Fruit fly (Drosophila melanogaster): ENCODE data around the gene CG7778.
A peak's percentile ranks its signal among the peaks of the same experiment; 100 is the strongest.

CG7778 gene

DNA sequence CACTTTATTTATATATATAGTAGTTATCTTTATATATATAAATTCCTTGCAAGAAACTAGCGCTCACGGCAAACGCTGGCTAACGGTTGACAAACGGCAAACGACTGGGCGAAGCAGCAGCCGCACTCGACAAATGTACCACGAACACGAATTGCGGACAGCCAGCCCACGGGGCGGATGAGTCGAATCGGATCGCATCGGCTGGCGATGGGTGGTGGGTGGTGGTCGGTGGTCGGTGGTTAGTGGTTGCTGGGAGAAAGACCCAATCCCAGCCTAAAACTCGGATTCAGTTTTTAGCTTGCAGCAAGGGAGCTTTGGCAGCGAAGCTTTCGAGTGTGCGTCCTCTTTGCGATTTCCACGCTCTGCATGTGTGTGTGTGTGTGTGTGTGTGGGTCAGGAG, 21.3 kb upstream of the CG7778 start, which contains the start of gene CG7781 (continued):
- TF ChIP-seq br (optimal IDR thresholded peaks at IDR 0.05): no peak
- no peak for TF ChIP-seq sima (GFP tag; optimal IDR thresholded peaks at IDR 0.05)
- no peak for TF ChIP-seq Hr78 (GFP tag; optimal IDR thresholded peaks at IDR 0.05)
- no peak for TF ChIP-seq Asciz (GFP tag; optimal IDR thresholded peaks at IDR 0.05)
- TF ChIP-seq Rfx (GFP tag; IDR thresholded peaks at IDR 0.05): 0 out of 2 replicates have a peak, but pooled peaks have one; percentile 19
- TF ChIP-seq CG8924 (tag; optimal IDR thresholded peaks at IDR 0.05): no peak
- TF ChIP-seq ci (GFP tag; IDR thresholded peaks at IDR 0.05): 0 out of 3 replicates have a peak, but pooled peaks have one; percentile 52
- 0 out of 2 replicates have a peak, but pooled peaks have one; percentile 11 for TF ChIP-seq wdn (GFP tag; IDR thresholded peaks at IDR 0.05)
- TF ChIP-seq Dfd (GFP tag; optimal IDR thresholded peaks at IDR 0.05): no peak
- TF ChIP-seq E2f1 (GFP tag; IDR thresholded peaks at IDR 0.05): 0 out of 2 replicates have a peak, but pooled peaks have one; percentile 19
- TF ChIP-seq Spps (tag; optimal IDR thresholded peaks at IDR 0.05): no peak
- no peak for TF ChIP-seq CHES-1-like (GFP tag; optimal IDR thresholded peaks at IDR 0.05)
- no peak for TF ChIP-seq zen (tag; optimal IDR thresholded peaks at IDR 0.05)
- no peak for TF ChIP-seq CG10431 (GFP tag; optimal IDR thresholded peaks at IDR 0.05)
- TF ChIP-seq CG1024 (GFP tag; IDR thresholded peaks at IDR 0.05): 0 out of 2 replicates have a peak, but pooled peaks have one; percentile 21
- TF ChIP-seq gfzf (GFP tag; optimal IDR thresholded peaks at IDR 0.05): no peak
- no peak for TF ChIP-seq tup (GFP tag; optimal IDR thresholded peaks at IDR 0.05)
- TF ChIP-seq CG6272 (GFP tag; IDR thresholded peaks at IDR 0.05): no peak
- TF ChIP-seq stc (GFP tag; IDR thresholded peaks at IDR 0.05): no peak

DNA sequence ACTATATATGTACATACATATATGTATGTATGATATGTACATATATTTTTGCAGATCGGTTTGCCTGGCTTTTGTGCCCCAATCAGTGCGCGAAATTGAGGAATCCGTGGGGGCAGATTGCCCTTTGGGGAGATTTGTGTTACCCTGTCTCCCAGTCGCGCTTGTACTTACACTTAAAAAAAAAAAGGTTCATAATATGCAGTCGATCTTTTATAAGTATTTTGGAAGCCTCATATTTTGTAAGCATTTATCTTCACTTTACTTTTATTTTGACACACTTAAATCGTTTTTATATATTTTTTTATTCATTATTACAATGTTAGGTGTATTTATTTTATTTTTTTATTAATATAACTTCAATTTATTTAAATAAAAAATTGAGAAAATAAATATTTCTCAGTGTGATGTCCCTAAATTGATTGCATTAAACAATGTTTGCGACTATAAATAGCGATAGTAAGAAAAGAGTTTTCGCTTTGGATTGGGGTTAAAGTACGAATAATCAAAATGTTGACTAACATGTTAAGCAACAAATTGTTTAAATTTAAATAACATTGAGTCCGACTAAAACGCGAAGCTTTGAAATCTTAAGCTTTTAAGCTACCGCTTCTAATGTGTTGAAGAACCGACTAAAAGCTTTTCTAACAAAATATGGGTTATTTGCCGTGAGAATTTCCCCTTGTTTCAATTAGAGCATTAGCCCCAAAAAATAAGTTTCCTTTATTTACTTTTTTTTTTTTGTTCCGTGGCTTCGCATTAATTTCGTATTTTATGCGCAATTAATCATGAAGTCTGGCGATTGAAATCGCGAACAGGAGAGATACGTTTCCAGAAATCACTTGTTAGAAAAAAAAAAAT, 19.8 kb upstream of the CG7778 start:
- TF ChIP-seq Drgx (GFP tag; IDR thresholded peaks at IDR 0.05) (0 out of 2 replicates have a peak, but pooled peaks have one; percentile 35), Mes4 (GFP tag; optimal IDR thresholded peaks at IDR 0.05) (no peak), CG14014 (GFP tag; IDR thresholded peaks at IDR 0.05) (no peak), CG8089 (GFP tag; optimal IDR thresholded peaks at IDR 0.05) (no peak), lab (GFP tag; optimal IDR thresholded peaks at IDR 0.05) (peak; percentile 46), CG12071 (GFP tag; optimal IDR thresholded peaks at IDR 0.05) (no peak), NK7.1 (GFP tag; optimal IDR thresholded peaks at IDR 0.05) (no peak), Atf-2 (GFP tag; optimal IDR thresholded peaks at IDR 0.05) (no peak), CG17359 (tag; optimal IDR thresholded peaks at IDR 0.05) (peak; percentile 39), Pdp1 (GFP tag; optimal IDR thresholded peaks at IDR 0.05) (peak in 1 of 2 experiments; percentile 39), pum (GFP tag; optimal IDR thresholded peaks at IDR 0.05) (no peak), Mad (GFP tag; optimal IDR thresholded peaks at IDR 0.05) (no peak), lov (optimal IDR thresholded peaks at IDR 0.05) (no peak), lov (GFP tag; IDR thresholded peaks at IDR 0.05) (no peak), stwl (tag; optimal IDR thresholded peaks at IDR 0.05) (no peak), CG10543 (GFP tag; optimal IDR thresholded peaks at IDR 0.05) (no peak), CG10209 (GFP tag; optimal IDR thresholded peaks at IDR 0.05) (peak; percentile 18), zen (tag; optimal IDR thresholded peaks at IDR 0.05) (no peak), CG2875 (GFP tag; optimal IDR thresholded peaks at IDR 0.05) (no peak), CG18476 (GFP tag; optimal IDR thresholded peaks at IDR 0.05) (no peak), CG13775 (GFP tag; optimal IDR thresholded peaks at IDR 0.05) (no peak), CG31224 (GFP tag; IDR thresholded peaks at IDR 0.05) (no peak), bowl (GFP tag; IDR thresholded peaks at IDR 0.05) (no peak), CG7839 (tag; optimal IDR thresholded peaks at IDR 0.05) (peak; percentile 41), CG30020 (tag; optimal IDR thresholded peaks at IDR 0.05) (no peak), CG17361 (GFP tag; IDR thresholded peaks at IDR 0.05) (0 out of 3 replicates have a peak, but pooled peaks have one; percentile 14), ssp (GFP tag; IDR thresholded peaks at IDR 0.05) (no peak), tap (tag; optimal IDR thresholded peaks at IDR 0.05) (peak; percentile 1), az2 (GFP tag; optimal IDR thresholded peaks at IDR 0.05) (no peak), C15 (GFP tag; IDR thresholded peaks at IDR 0.05) (no peak), YL-1 (GFP tag; optimal IDR thresholded peaks at IDR 0.05) (no peak)

Data from whole organism, embryonic.